Fruit fly (Drosophila melanogaster): ENCODE measurements around the gene Cpr76Bd.

Gene Cpr76Bd

dm6 chr3L:19496600-19496999, 35.9 kb upstream of the Cpr76Bd start (continued):
- no peak for TF ChIP-seq dati (GFP tag; IDR thresholded peaks at IDR 0.05)
- TF ChIP-seq Nf-YC (tag; optimal IDR thresholded peaks at IDR 0.05): no peak
- no peak for TF ChIP-seq GATAe (GFP tag; conservative IDR thresholded peaks at IDR 0.05)
- TF ChIP-seq C15 (GFP tag; IDR thresholded peaks at IDR 0.05): no peak
- no peak for TF ChIP-seq klu (GFP tag; IDR thresholded peaks at IDR 0.05)
- peak; percentile 8 for TF ChIP-seq Hmr (GFP tag; optimal IDR thresholded peaks at IDR 0.05)
- TF ChIP-seq bowl (GFP tag; IDR thresholded peaks at IDR 0.05): no peak
- no peak for TF ChIP-seq gro (GFP tag; optimal IDR thresholded peaks at IDR 0.05)
- TF ChIP-seq usp (GFP tag; optimal IDR thresholded peaks at IDR 0.05): no peak
- TF ChIP-seq CG10366 (GFP tag; IDR thresholded peaks at IDR 0.05): no peak
- TF ChIP-seq stc (GFP tag; IDR thresholded peaks at IDR 0.05): no peak
- no peak for TF ChIP-seq CG14710 (tag; optimal IDR thresholded peaks at IDR 0.05)
- TF ChIP-seq Med (GFP tag): peak; percentile 69

dm6 chr3L:19497135-19497534, 35.4 kb upstream of the Cpr76Bd start:
- 0 out of 4 replicates have a peak, but pooled peaks have one; percentile 49 for TF ChIP-seq chinmo (GFP tag; IDR thresholded peaks at IDR 0.05; ENCODE audit: partially characterized antibody)
- TF ChIP-seq CG8359 (GFP tag; optimal IDR thresholded peaks at IDR 0.05; ENCODE audit: borderline replicate concordance): peak; percentile 96
- TF ChIP-seq sd (tag; optimal IDR thresholded peaks at IDR 0.05): peak; percentile 51
- TF ChIP-seq ssp (GFP tag; IDR thresholded peaks at IDR 0.05): no peak

dm6 chr3L:19497623-19498022, 34.9 kb upstream of the Cpr76Bd start, which contains the start of gene CG9449:
CG9449 (minus strand) TSS chr3L:19497723.
- TF ChIP-seq CG1602 (GFP tag; optimal IDR thresholded peaks at IDR 0.05) (no peak), PHDP (tag; optimal IDR thresholded peaks at IDR 0.05) (peak; percentile 29), pfk (GFP tag; optimal IDR thresholded peaks at IDR 0.05) (no peak), CG11398 (GFP tag; optimal IDR thresholded peaks at IDR 0.05) (no peak), CG9437 (GFP tag; optimal IDR thresholded peaks at IDR 0.05) (peak; percentile 12), CG14965 (GFP tag; optimal IDR thresholded peaks at IDR 0.05; ENCODE audit: borderline replicate concordance) (no peak), CG30020 (tag; optimal IDR thresholded peaks at IDR 0.05) (no peak), sens (GFP tag) (peak; percentile 34), CG13775 (GFP tag; optimal IDR thresholded peaks at IDR 0.05) (no peak), Med (GFP tag) (peak; percentile 30), ara (GFP tag; IDR thresholded peaks at IDR 0.05) (no peak), Jarid2 (GFP tag; optimal IDR thresholded peaks at IDR 0.05) (no peak), CG4282 (GFP tag; optimal IDR thresholded peaks at IDR 0.05) (no peak)

dm6 chr3L:19499334-19499733, 33.2 kb upstream of the Cpr76Bd start:
- no peak for TF ChIP-seq hb (GFP tag; IDR thresholded peaks at IDR 0.05; ENCODE audit: partially characterized antibody)
- no peak for TF ChIP-seq Bgb (GFP tag; IDR thresholded peaks at IDR 0.05; ENCODE audit: partially characterized antibody)
- no peak for TF ChIP-seq eyg (GFP tag; optimal IDR thresholded peaks at IDR 0.05)
- TF ChIP-seq CG10431 (GFP tag; optimal IDR thresholded peaks at IDR 0.05): no peak
- TF ChIP-seq H15 (GFP tag; IDR thresholded peaks at IDR 0.05): no peak
- TF ChIP-seq Adf1 (GFP tag; IDR thresholded peaks at IDR 0.05): no peak
- TF ChIP-seq peb (GFP tag; IDR thresholded peaks at IDR 0.05): no peak
- no peak for TF ChIP-seq Max (GFP tag; optimal IDR thresholded peaks at IDR 0.05)
- no peak for TF ChIP-seq CG8290 (GFP tag; optimal IDR thresholded peaks at IDR 0.05)
- TF ChIP-seq CG8290 (tag; optimal IDR thresholded peaks at IDR 0.05): peak in 1 of 2 experiments; percentile 27
- no peak for TF ChIP-seq CG33213 (GFP tag; optimal IDR thresholded peaks at IDR 0.05)
- TF ChIP-seq CG12769 (tag; optimal IDR thresholded peaks at IDR 0.05): peak; percentile 21
- TF ChIP-seq Fer1 (GFP tag; optimal IDR thresholded peaks at IDR 0.05): peak; percentile 2
- no peak for TF ChIP-seq ftz-f1 (GFP tag; optimal IDR thresholded peaks at IDR 0.05)
- no peak for TF ChIP-seq bcd (GFP tag; optimal IDR thresholded peaks at IDR 0.05)
- TF ChIP-seq CG16779 (GFP tag; IDR thresholded peaks at IDR 0.05): no peak
- no peak for TF ChIP-seq CG12299 (tag; optimal IDR thresholded peaks at IDR 0.05)
- no peak for TF ChIP-seq CG11723 (GFP tag; optimal IDR thresholded peaks at IDR 0.05)
- no peak for TF ChIP-seq tup (GFP tag; optimal IDR thresholded peaks at IDR 0.05)
- no peak for TF ChIP-seq CG4404 (GFP tag; IDR thresholded peaks at IDR 0.05)
